Comparison of ENCODE assay signal across 5 worm cellular contexts in the genomic region with DNA sequence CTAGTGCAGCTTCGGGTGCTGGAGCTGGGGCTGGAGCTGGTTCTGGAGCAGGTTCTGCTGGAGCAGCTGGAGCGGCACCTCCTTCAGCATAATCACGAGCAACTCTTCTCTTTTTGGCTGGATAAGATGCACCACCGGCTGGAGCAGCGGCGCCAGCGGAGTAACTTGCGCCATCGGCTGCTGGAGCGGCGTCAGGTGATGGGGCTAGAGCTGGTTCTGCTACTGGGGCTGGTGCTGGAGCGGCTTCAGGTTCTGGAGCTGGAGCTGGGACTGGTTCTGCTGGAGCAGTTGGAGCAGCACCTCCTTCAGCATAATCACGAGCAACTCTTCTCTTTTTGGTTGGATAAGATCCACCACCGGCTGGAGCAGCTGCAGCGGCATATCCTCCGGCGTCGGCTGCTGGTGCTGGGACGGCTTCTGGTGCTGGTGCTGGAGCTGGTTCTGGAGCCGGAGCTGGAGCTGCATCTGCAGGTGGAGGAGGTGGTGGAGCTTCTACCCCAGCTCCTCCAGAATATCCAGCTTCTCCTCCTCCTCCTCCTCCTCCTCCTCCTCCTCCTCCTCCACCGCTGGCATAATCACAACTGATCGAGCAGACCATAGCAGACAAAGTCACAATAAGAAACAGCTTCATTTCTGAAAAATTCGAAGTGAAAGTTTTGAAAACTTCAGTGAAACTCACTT.
TF ChIP-seq lines count a peak whose summit lies in the region.

F47B8.13 (minus strand) TSS at position 631 of the 681 bp plus-strand sequence.

TF ChIP-seq in whole organism, L1 larva, 84 proteins besides CTCF, POLR2A, EP300 and RAD21:
- peak; percentile 40 for TF ChIP-seq ceh-8 (GFP tag; optimal IDR thresholded peaks at IDR 0.05; lab: Kevin White, UChicago)
- TF ChIP-seq swsn-7 (tag; optimal IDR thresholded peaks at IDR 0.05; lab: Kevin White, UChicago) = no peak

TF ChIP-seq in whole organism, L4 larva, 104 proteins besides CTCF, POLR2A, EP300 and RAD21:
- peak; percentile 96 for TF ChIP-seq set-16 (GFP tag; IDR thresholded peaks at IDR 0.05; lab: Robert Waterston, UW)
- peak; percentile 21 for TF ChIP-seq aha-1 (tag; lab: Kevin White, UChicago)
- 0 out of 2 replicates have a peak, but pooled peaks have one; percentile 4 for TF ChIP-seq D1046.2 (GFP tag; IDR thresholded peaks at IDR 0.05; lab: Robert Waterston, UW)
- no peak for TF ChIP-seq Y105C5A.15 (GFP tag; IDR thresholded peaks at IDR 0.05; lab: Robert Waterston, UW)
- TF ChIP-seq unc-130 (GFP tag; optimal IDR thresholded peaks at IDR 0.05; lab: Kevin White, UChicago) = no peak
- no peak for TF ChIP-seq nhr-28 (tag; optimal IDR thresholded peaks at IDR 0.05; lab: Kevin White, UChicago)
- no peak for TF ChIP-seq ZK546.5 (tag; optimal IDR thresholded peaks at IDR 0.05; lab: Kevin White, UChicago)
- no peak for TF ChIP-seq arid-1 (GFP tag; conservative IDR thresholded peaks at IDR 0.05; lab: Robert Waterston, UW)

TF ChIP-seq in whole organism, early embryonic, 17 proteins besides CTCF, POLR2A, EP300 and RAD21:
- TF ChIP-seq aly-1 (tag; optimal IDR thresholded peaks at IDR 0.05; lab: Kevin White, UChicago) = peak; percentile 55
- no peak for TF ChIP-seq tbx-37 (GFP tag; conservative IDR thresholded peaks at IDR 0.05; lab: Robert Waterston, UW)

TF ChIP-seq in whole organism, late embryonic, 69 proteins besides CTCF, POLR2A, EP300 and RAD21:
- no peak for TF ChIP-seq dve-1 (tag; optimal IDR thresholded peaks at IDR 0.05; lab: Kevin White, UChicago)
- TF ChIP-seq C08G9.2 (tag; optimal IDR thresholded peaks at IDR 0.05; lab: Kevin White, UChicago) = peak; percentile 22
- TF ChIP-seq mec-3 (tag; optimal IDR thresholded peaks at IDR 0.05; lab: Kevin White, UChicago; ENCODE audit: borderline replicate concordance) = peak; percentile 76

TF ChIP-seq in whole organism, young adult, 124 proteins besides CTCF, POLR2A, EP300 and RAD21:
- TF ChIP-seq pbrm-1 (GFP tag; IDR thresholded peaks at IDR 0.05; lab: Robert Waterston, UW) (no peak), Y53F4B.3 (GFP tag; IDR thresholded peaks at IDR 0.05; lab: Robert Waterston, UW) (no peak), Y95B8A.8 (GFP tag; IDR thresholded peaks at IDR 0.05; lab: Robert Waterston, UW) (no peak), mcd-1 (GFP tag; IDR thresholded peaks at IDR 0.05; lab: Robert Waterston, UW) (no peak), ztf-28 (GFP tag; IDR thresholded peaks at IDR 0.05; lab: Robert Waterston, UW) (peak; percentile 4; the same call in 1 of the 2 replicates), snpc-1.3 (tag; optimal IDR thresholded peaks at IDR 0.05; lab: Kevin White, UChicago; ENCODE audit: insufficient read depth) (no peak), zfh-2 (GFP tag; conservative IDR thresholded peaks at IDR 0.05; lab: Robert Waterston, UW) (peak; percentile 95), ceh-79 (tag; optimal IDR thresholded peaks at IDR 0.05; lab: Kevin White, UChicago) (peak; percentile 8), egrh-3 (GFP tag; IDR thresholded peaks at IDR 0.05; lab: Robert Waterston, UW) (peak; percentile 95)
